Worm (Caenorhabditis elegans) whole organism, L4 larva: Measurements from ENCODE around the gene C25H3.7.

Experiments
- F44E2.7 ChIP-seq: fragments of 200-800 bp; sonication (Bioruptor generic); IDR thresholded peaks from 2 replicates; pipeline ENCODE4 v2.1.2; 2022; ENCODE audit warnings: missing genetic modification characterization, missing compliant biosample characterization
- T26A8.4 ChIP-seq: fragments of 200-800 bp; sonication (Bioruptor generic); IDR thresholded peaks from 2 replicates; pipeline ENCODE4 v1.3.6; 2022; ENCODE audit warnings: missing genetic modification characterization, missing compliant biosample characterization
- Y5F2A.4 ChIP-seq: fragments of 200-800 bp; sonication (Bioruptor generic); optimal IDR thresholded peaks from 2 replicates; lab custom pipeline; 2018; ENCODE audit warnings: mild to moderate bottlenecking, missing genetic modification characterization, missing compliant biosample characterization
- Y75B8A.6 ChIP-seq: fragments of 200-800 bp; sonication (Bioruptor generic); IDR thresholded peaks from 2 replicates; pipeline ENCODE4 v1.3.6; 2022; ENCODE audit warnings: missing genetic modification reagents, missing genetic modification characterization, missing compliant biosample characterization
- ZK546.5 ChIP-seq, 2 experiments: sonication (generic microtip); optimal IDR thresholded peaks; 2 replicates each; lab custom pipeline; 2017; ENCODE audit warnings: missing biosample characterization in 2 of 2, missing genetic modification characterization in 2 of 2
- aha-1 ChIP-seq: fragments of 150-350 bp; peaks from one replicate; lab custom pipeline; 2014; ENCODE audit warnings: missing biosample characterization, missing genetic modification characterization
- ama-1 ChIP-seq: fragments of 150-350 bp; optimal IDR thresholded peaks from 2 replicates; lab custom pipeline; 2014; ENCODE audit warnings: inconsistent platforms, mixed read lengths
- arid-1 ChIP-seq: fragments of 200-800 bp; sonication (Bioruptor generic); conservative IDR thresholded peaks from 2 replicates; pipeline ENCODE4 v1.3.6; 2022; ENCODE audit warnings: missing genetic modification reagents, missing genetic modification characterization, missing compliant biosample characterization
- attf-4 ChIP-seq: sonication (generic microtip); optimal IDR thresholded peaks from 3 replicates; lab custom pipeline; 2017; ENCODE audit warnings: missing biosample characterization, missing genetic modification characterization
- daf-12 ChIP-seq: fragments of 150-350 bp; optimal IDR thresholded peaks from 2 replicates; lab custom pipeline; 2014; ENCODE audit warnings: missing biosample characterization, missing genetic modification reagents, missing genetic modification characterization
- daf-16 ChIP-seq, 3 experiments: sonication (generic microtip); optimal IDR thresholded peaks; 2 replicates each; lab custom pipeline; 2016 to 2017; ENCODE audit warnings: missing genetic modification characterization in 3 of 3, missing genetic modification reagents in 3 of 3, mild to moderate bottlenecking in 2 of 3, missing compliant biosample characterization in 2 of 3, missing biosample characterization in 1 of 3, moderate library complexity in 1 of 3
- dmd-6 ChIP-seq: fragments of 200-800 bp; sonication (Bioruptor generic); IDR thresholded peaks from 2 replicates; pipeline ENCODE4 v1.3.6; 2022; ENCODE audit warnings: missing genetic modification reagents, missing genetic modification characterization, missing compliant biosample characterization
- dmd-9 ChIP-seq: fragments of 200-800 bp; sonication (Bioruptor generic); IDR thresholded peaks from 2 replicates; pipeline ENCODE4 v1.3.6; 2022; ENCODE audit warnings: missing genetic modification reagents, missing genetic modification characterization, missing compliant biosample characterization
- dpl-1 ChIP-seq: fragments of 150-350 bp; optimal IDR thresholded peaks from 2 replicates; lab custom pipeline; 2014; ENCODE audit warnings: missing biosample characterization, missing genetic modification reagents, missing genetic modification characterization
- dve-1 ChIP-seq: sonication (generic microtip); optimal IDR thresholded peaks from 2 replicates; lab custom pipeline; 2017; ENCODE audit warnings: antibody characterized with exemption, mild to moderate bottlenecking, missing genetic modification characterization, missing compliant biosample characterization; ENCODE audit not compliant: insufficient read depth
- egl-43 ChIP-seq: fragments of 200-800 bp; sonication (Bioruptor generic); IDR thresholded peaks from 2 replicates; pipeline ENCODE4 v1.3.6; 2022; ENCODE audit warnings: missing genetic modification reagents, missing genetic modification characterization, missing compliant biosample characterization
- hif-1 ChIP-seq, 2 experiments: sonication (generic microtip); optimal IDR thresholded peaks; 2 replicates each; lab custom pipeline; 2016 to 2017; ENCODE audit warnings: missing compliant biosample characterization in 2 of 2, missing genetic modification characterization in 2 of 2, missing genetic modification reagents in 2 of 2, missing genotype in 2 of 2, mild to moderate bottlenecking in 1 of 2
- hlh-11 ChIP-seq: fragments of 200-800 bp; sonication (Bioruptor generic); optimal IDR thresholded peaks from 2 replicates; lab custom pipeline; 2018; ENCODE audit warnings: mild to moderate bottlenecking, missing genetic modification characterization, missing compliant biosample characterization
- hlh-30 ChIP-seq: sonication (generic microtip); optimal IDR thresholded peaks from 2 replicates; lab custom pipeline; 2017; ENCODE audit warnings: antibody characterized with exemption, mild to moderate bottlenecking, missing genetic modification characterization, missing compliant biosample characterization; ENCODE audit not compliant: insufficient read depth
- lin-39 ChIP-seq: fragments of 150-350 bp; optimal IDR thresholded peaks from 2 replicates; lab custom pipeline; 2014; ENCODE audit warnings: missing biosample characterization, missing genetic modification reagents, missing genetic modification characterization
- lsy-2 ChIP-seq, 2 experiments: fragments of 150-350 bp in 1 of 2; sonication (generic microtip) in 1 of 2; optimal IDR thresholded peaks; 2 replicates each; lab custom pipeline; 2014 to 2017; ENCODE audit warnings: missing biosample characterization in 2 of 2, missing genetic modification characterization in 2 of 2
- mdt-29 ChIP-seq: fragments of 200-800 bp; sonication (Bioruptor generic); IDR thresholded peaks from 2 replicates; pipeline ENCODE4 v1.3.6; 2022; ENCODE audit warnings: missing genetic modification reagents, missing genetic modification characterization, missing compliant biosample characterization
- mep-1 ChIP-seq: fragments of 150-350 bp; sonication (generic microtip); optimal IDR thresholded peaks from 3 replicates; lab custom pipeline; 2014; ENCODE audit warnings: missing biosample characterization, missing genetic modification characterization
- mes-2 ChIP-seq: sonication (generic microtip); optimal IDR thresholded peaks from 2 replicates; lab custom pipeline; 2016; ENCODE audit warnings: missing genotype, mild to moderate bottlenecking, missing genetic modification characterization, missing compliant biosample characterization; ENCODE audit not compliant: poor library complexity, severe bottlenecking
- mxl-2 ChIP-seq: fragments of 200-800 bp; sonication (Bioruptor generic); conservative IDR thresholded peaks from 2 replicates; pipeline ENCODE4 v1.3.6; 2022; ENCODE audit warnings: missing genetic modification reagents, missing genetic modification characterization, missing compliant biosample characterization
- mxl-3 ChIP-seq: fragments of 200-800 bp; sonication (Bioruptor generic); optimal IDR thresholded peaks from 2 replicates; lab custom pipeline; 2018; ENCODE audit warnings: mild to moderate bottlenecking, missing genetic modification characterization, missing compliant biosample characterization
- nhr-10 ChIP-seq: fragments of 150-350 bp; optimal IDR thresholded peaks from 2 replicates; lab custom pipeline; 2014; ENCODE audit warnings: missing biosample characterization, missing genetic modification characterization
- nhr-28 ChIP-seq: fragments of 150-350 bp; optimal IDR thresholded peaks from 2 replicates; lab custom pipeline; 2014; ENCODE audit warnings: missing biosample characterization, missing genetic modification characterization
- nhr-48 ChIP-seq: sonication (generic microtip); optimal IDR thresholded peaks from 2 replicates; lab custom pipeline; 2016; ENCODE audit warnings: mild to moderate bottlenecking, missing genetic modification characterization, missing compliant biosample characterization
- nhr-77 ChIP-seq: fragments of 150-350 bp; optimal IDR thresholded peaks from 2 replicates; lab custom pipeline; 2014; ENCODE audit warnings: missing biosample characterization, missing genetic modification characterization
- php-3 ChIP-seq: fragments of 200-800 bp; sonication (Bioruptor generic); IDR thresholded peaks from 2 replicates; pipeline ENCODE4 v1.3.6; 2022; ENCODE audit warnings: missing genetic modification reagents, missing genetic modification characterization, missing compliant biosample characterization
- saeg-2 ChIP-seq: fragments of 200-800 bp; sonication (Bioruptor generic); IDR thresholded peaks from 2 replicates; pipeline ENCODE4 v1.3.6; 2022; ENCODE audit warnings: missing genetic modification reagents, missing genetic modification characterization, missing compliant biosample characterization
- sdz-12 ChIP-seq: fragments of 200-800 bp; sonication (Bioruptor generic); optimal IDR thresholded peaks from 2 replicates; lab custom pipeline; 2018; ENCODE audit warnings: mild to moderate bottlenecking, missing genetic modification characterization, missing compliant biosample characterization
- spr-1 ChIP-seq: sonication (generic microtip); optimal IDR thresholded peaks from 2 replicates; lab custom pipeline; 2016; ENCODE audit warnings: mild to moderate bottlenecking, missing genetic modification characterization, missing compliant biosample characterization
- unc-62 ChIP-seq, 3 experiments: fragments of 150-350 bp in 1 of 3; sonication (generic microtip); optimal IDR thresholded peaks in 2 of 3; peaks in 1 of 3; 1 replicate in 1 of 3; 2 replicates in 2 of 3; lab custom pipeline; 2014 to 2017; ENCODE audit warnings: missing biosample characterization in 3 of 3, missing genetic modification characterization in 3 of 3, missing genetic modification reagents in 3 of 3, missing genotype in 1 of 3
- vab-7 ChIP-seq: fragments of 200-800 bp; sonication (Bioruptor generic); IDR thresholded peaks from 2 replicates; pipeline ENCODE4 v1.3.6; 2022; ENCODE audit warnings: missing genetic modification reagents, missing genetic modification characterization, missing compliant biosample characterization
- zfp-2 ChIP-seq: sonication (generic microtip); optimal IDR thresholded peaks from 2 replicates; lab custom pipeline; 2016; ENCODE audit warnings: mild to moderate bottlenecking, missing genetic modification characterization, missing compliant biosample characterization

C25H3.7 gene

DNA sequence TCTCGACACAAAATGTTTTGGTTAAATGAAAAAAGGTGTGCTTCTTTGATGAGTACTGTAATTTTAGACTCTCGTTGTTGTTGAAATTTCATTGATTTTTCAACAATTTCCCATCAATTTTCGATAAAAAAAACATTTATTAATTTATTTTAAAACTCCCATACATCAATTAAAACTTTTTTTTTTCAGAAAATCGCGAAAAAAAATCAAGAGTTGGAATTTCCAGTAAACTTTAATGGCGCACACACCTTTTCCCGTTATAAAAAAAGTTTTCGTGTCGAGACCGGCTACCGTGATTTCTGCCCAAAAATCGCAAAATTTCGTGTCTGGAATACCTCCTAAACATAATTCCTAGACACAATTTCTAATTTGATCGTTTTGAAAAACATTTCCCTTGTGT lies 26.1 kb upstream of the C25H3.7 start, which contains the start of gene C25H3.14:
TSS of gene C25H3.14 (plus strand) at position 301 of the 400 bp plus-strand sequence.
- no peak for TF ChIP-seq dmd-9
- TF ChIP-seq zfp-2 (tag; lab: Kevin White, UChicago): no peak
- no peak for TF ChIP-seq mxl-2
- TF ChIP-seq Y5F2A.4 (GFP tag; lab: Kevin White, UChicago): no peak
- no peak for TF ChIP-seq mdt-29 (GFP tag; lab: Robert Waterston, UW)
- TF ChIP-seq ZK546.5 (tag; optimal IDR thresholded peaks at IDR 0.05; lab: Kevin White, UChicago): no peak
- TF ChIP-seq dpl-1 (GFP tag; lab: Kevin White, UChicago): no peak
- no peak for TF ChIP-seq nhr-10 (tag; lab: Kevin White, UChicago)
- no peak for TF ChIP-seq nhr-48

DNA sequence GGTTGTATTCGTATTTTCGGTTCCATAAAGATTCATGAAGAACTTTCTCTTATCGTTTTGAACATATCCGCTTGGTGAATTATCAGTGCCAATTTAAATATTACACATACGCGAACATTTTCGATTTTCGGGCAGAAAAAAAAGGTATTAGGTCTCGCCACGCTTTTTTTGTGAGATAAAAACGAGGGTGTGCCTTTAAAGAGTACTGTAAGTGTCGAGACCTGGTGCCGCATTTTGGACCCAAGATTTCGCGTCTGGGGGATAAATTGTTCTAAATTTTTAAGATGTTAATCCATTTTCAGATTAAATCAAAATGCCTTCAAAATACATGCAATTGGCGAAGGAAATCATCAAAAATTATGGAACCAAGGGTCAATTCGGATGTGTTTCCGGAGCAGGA lies 25.2 kb upstream of the C25H3.7 start, which contains the start of gene C25H3.3:
TSS of gene C25H3.3 (plus strand) at position 301 of the 400 bp plus-strand sequence.
- TF ChIP-seq daf-12 (tag; lab: Kevin White, UChicago) (no peak), aha-1 (tag; lab: Kevin White, UChicago) (peak; percentile 77), nhr-48 (no peak), sdz-12 (GFP tag; lab: Kevin White, UChicago) (no peak)

DNA sequence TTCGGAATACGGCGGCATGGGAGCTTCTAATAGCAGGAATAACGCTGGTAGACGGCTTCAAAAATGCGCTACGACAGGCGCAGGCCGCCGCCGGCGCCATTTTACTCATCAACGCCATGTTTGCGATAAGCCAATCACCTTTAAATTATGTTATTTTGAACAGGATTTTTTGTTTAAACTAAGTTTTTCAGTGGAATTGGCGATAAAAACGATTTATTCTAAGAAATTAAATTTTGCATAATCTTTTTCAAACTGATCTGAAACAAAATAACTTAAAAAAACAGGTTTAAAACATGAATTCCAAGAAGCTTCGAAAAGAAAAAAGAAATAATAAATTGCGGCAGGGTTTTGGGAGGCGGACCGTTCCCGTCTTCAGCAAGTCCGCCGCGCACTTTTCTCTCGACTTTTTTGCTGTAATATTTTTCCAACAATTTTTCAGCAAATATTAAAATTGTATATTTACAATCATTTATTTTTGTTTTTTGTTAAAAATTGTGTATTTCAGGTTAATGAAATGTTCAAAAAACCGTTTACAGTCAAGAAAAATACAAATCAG lies 22.6 kb upstream of the C25H3.7 start, which contains the start of the genes ndub-5 and eif-2D:
TSS of gene ndub-5 (minus strand) at position 138 of the 556 bp plus-strand sequence.
TSS of gene eif-2D (plus strand) at position 506 of the 556 bp plus-strand sequence.
- peak; percentile 50 for TF ChIP-seq mes-2 (tag; lab: Kevin White, UChicago)
- no peak for TF ChIP-seq egl-43 (GFP tag; lab: Robert Waterston, UW)
- TF ChIP-seq lin-39 (tag; lab: Kevin White, UChicago): no peak
- TF ChIP-seq lsy-2 (tag; optimal IDR thresholded peaks at IDR 0.05; lab: Kevin White, UChicago): peak in 1 of 2 experiments; percentile 37
- peak in 1 of 2 experiments; percentile 15 for TF ChIP-seq unc-62 (GFP tag; optimal IDR thresholded peaks at IDR 0.05 in 1 of 2; lab: Kevin White, UChicago)
- no peak for TF ChIP-seq unc-62 (tag; optimal IDR thresholded peaks at IDR 0.05; lab: Kevin White, UChicago)
- TF ChIP-seq aha-1 (tag; lab: Kevin White, UChicago): peak; percentile 75
- peak; percentile 5 for TF ChIP-seq mep-1 (tag; lab: Kevin White, UChicago)

ce11 chrII:5688959-5689358 lies 20.2 kb upstream of the C25H3.7 start, which contains the start of gene C25H3.11:
C25H3.11 (minus strand) TSS chrII:5689040.
- TF ChIP-seq unc-62 (GFP tag; optimal IDR thresholded peaks at IDR 0.05 in 1 of 2; lab: Kevin White, UChicago) (peak in 1 of 2 experiments; percentile 76), unc-62 (tag; optimal IDR thresholded peaks at IDR 0.05; lab: Kevin White, UChicago) (no peak), mep-1 (tag; lab: Kevin White, UChicago) (peak; percentile 47), dpl-1 (GFP tag; lab: Kevin White, UChicago) (no peak), T26A8.4 (GFP tag; lab: Robert Waterston, UW) (0 out of 2 replicates have a peak, but pooled peaks have one; percentile 15), vab-7 (GFP tag; lab: Robert Waterston, UW) (peak; percentile 20; the same call in 1 of the 2 replicates), saeg-2 (GFP tag; lab: Robert Waterston, UW) (no peak), mxl-3 (peak; percentile 54), hlh-11 (tag; lab: Kevin White, UChicago) (peak; percentile 78), arid-1 (GFP tag; lab: Robert Waterston, UW) (0 out of 2 replicates have a peak, but pooled peaks have one; percentile 24), attf-4 (tag; lab: Kevin White, UChicago) (no peak), hlh-30 (tag; lab: Kevin White, UChicago) (peak; percentile 86), ama-1 (lab: Kevin White, UChicago) (peak; percentile 53), spr-1 (tag; lab: Kevin White, UChicago) (peak; percentile 28), zfp-2 (tag; lab: Kevin White, UChicago) (no peak), nhr-77 (peak; percentile 37), dve-1 (tag; lab: Kevin White, UChicago) (peak; percentile 49), daf-12 (tag; lab: Kevin White, UChicago) (no peak), Y75B8A.6 (GFP tag; lab: Robert Waterston, UW) (0 out of 2 replicates have a peak, but pooled peaks have one; percentile 10), php-3 (GFP tag; lab: Robert Waterston, UW) (0 out of 2 replicates have a peak, but pooled peaks have one; percentile 32), daf-16 (GFP tag; optimal IDR thresholded peaks at IDR 0.05; lab: Kevin White, UChicago) (no peak), daf-16 (tag; optimal IDR thresholded peaks at IDR 0.05; lab: Kevin White, UChicago) (peak; percentile 66), mes-2 (tag; lab: Kevin White, UChicago) (peak; percentile 64), egl-43 (GFP tag; lab: Robert Waterston, UW) (0 out of 2 replicates have a peak, but pooled peaks have one; percentile 55), nhr-28 (tag; lab: Kevin White, UChicago) (peak; percentile 49), dmd-6 (GFP tag; lab: Robert Waterston, UW) (peak; percentile 49; the same call in 1 of the 2 replicates), F44E2.7 (GFP tag; lab: Robert Waterston, UW) (0 out of 2 replicates have a peak, but pooled peaks have one; percentile 45), hif-1 (tag; optimal IDR thresholded peaks at IDR 0.05; lab: Kevin White, UChicago) (peak in 1 of 2 experiments; percentile 52)
